Worm (Caenorhabditis elegans) whole organism, L4 larva: ENCODE results near the gene tbx-11.

Source experiments
- F26F4.8 ChIP-seq: fragments of 200-800 bp; sonication (Bioruptor generic); conservative IDR thresholded peaks from 2 replicates; pipeline ENCODE4 v1.3.6; 2022; ENCODE audit warnings: missing genetic modification characterization, missing compliant biosample characterization
- T26A8.4 ChIP-seq: fragments of 200-800 bp; sonication (Bioruptor generic); IDR thresholded peaks from 2 replicates; pipeline ENCODE4 v1.3.6; 2022; ENCODE audit warnings: missing genetic modification characterization, missing compliant biosample characterization
- ZK546.5 ChIP-seq, 2 experiments: sonication (generic microtip); optimal IDR thresholded peaks; 2 replicates each; lab custom pipeline; 2017; ENCODE audit warnings: missing biosample characterization in 2 of 2, missing genetic modification characterization in 2 of 2
- ama-1 ChIP-seq: fragments of 150-350 bp; optimal IDR thresholded peaks from 2 replicates; lab custom pipeline; 2014; ENCODE audit warnings: inconsistent platforms, mixed read lengths
- egl-43 ChIP-seq: fragments of 200-800 bp; sonication (Bioruptor generic); IDR thresholded peaks from 2 replicates; pipeline ENCODE4 v1.3.6; 2022; ENCODE audit warnings: missing genetic modification reagents, missing genetic modification characterization, missing compliant biosample characterization
- mdl-1 ChIP-seq, 2 experiments: fragments of 150-350 bp in 1 of 2; sonication (generic microtip) in 1 of 2; optimal IDR thresholded peaks; 2 replicates each; lab custom pipeline; 2014 to 2017; ENCODE audit warnings: missing biosample characterization in 2 of 2, missing genetic modification characterization in 2 of 2
- mxl-2 ChIP-seq: fragments of 200-800 bp; sonication (Bioruptor generic); conservative IDR thresholded peaks from 2 replicates; pipeline ENCODE4 v1.3.6; 2022; ENCODE audit warnings: missing genetic modification reagents, missing genetic modification characterization, missing compliant biosample characterization
- nhr-25 ChIP-seq: sonication (generic microtip); optimal IDR thresholded peaks from 2 replicates; lab custom pipeline; 2017; ENCODE audit warnings: missing genetic modification characterization, mild to moderate bottlenecking, missing compliant biosample characterization, antibody characterized with exemption, moderate library complexity, borderline replicate concordance; ENCODE audit not compliant: insufficient read depth
- nhr-28 ChIP-seq: fragments of 150-350 bp; optimal IDR thresholded peaks from 2 replicates; lab custom pipeline; 2014; ENCODE audit warnings: missing biosample characterization, missing genetic modification characterization
- pha-4 ChIP-seq, 2 experiments: fragments of 150-350 bp in 1 of 2; fragments of 200-800 bp in 1 of 2; sonication (Bioruptor generic) in 1 of 2; IDR thresholded peaks in 1 of 2; optimal IDR thresholded peaks in 1 of 2; 2 replicates each; pipeline versions ENCODE4 v1.3.6 to Lab custom; 2014 to 2022; ENCODE audit warnings: missing genetic modification characterization in 2 of 2, missing genetic modification reagents in 2 of 2, missing biosample characterization in 1 of 2, missing compliant biosample characterization in 1 of 2
- skn-1 ChIP-seq: fragments of 150-350 bp; optimal IDR thresholded peaks from 2 replicates; lab custom pipeline; 2014; ENCODE audit warnings: missing biosample characterization, missing genetic modification characterization
- unc-39 ChIP-seq: sonication (generic microtip); optimal IDR thresholded peaks from 2 replicates; lab custom pipeline; 2017; ENCODE audit warnings: missing biosample characterization, missing genetic modification characterization

DNA sequence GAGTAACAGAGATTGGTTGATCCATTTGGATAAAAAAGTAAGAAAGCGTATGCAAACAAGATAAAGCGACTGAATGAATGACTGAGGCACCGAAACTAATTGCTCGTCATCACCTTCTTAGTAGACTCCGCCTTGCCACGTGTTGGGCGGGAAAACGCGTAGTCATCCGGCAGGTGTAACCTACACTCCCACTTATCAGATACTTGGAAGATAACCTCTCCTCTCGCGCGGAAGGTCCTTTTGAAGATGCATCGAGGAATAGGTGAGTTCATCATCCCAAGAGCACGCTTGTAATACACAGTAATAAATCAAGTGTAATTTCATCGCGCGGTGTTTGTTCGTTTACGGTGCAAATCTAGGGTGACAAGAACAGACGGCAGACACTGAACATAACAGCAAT lies at the start of gene tbx-11:
- TF ChIP-seq pha-4 (GFP tag; IDR thresholded peaks at IDR 0.05; lab: Robert Waterston, UW) (no peak), pha-4 (tag; optimal IDR thresholded peaks at IDR 0.05; lab: Kevin White, UChicago) (no peak), ama-1 (lab: Kevin White, UChicago) (no peak), mdl-1 (tag; optimal IDR thresholded peaks at IDR 0.05; lab: Kevin White, UChicago) (no peak), T26A8.4 (GFP tag; lab: Robert Waterston, UW) (no peak), egl-43 (GFP tag; lab: Robert Waterston, UW) (no peak), nhr-25 (tag; lab: Kevin White, UChicago) (no peak), F26F4.8 (GFP tag; lab: Robert Waterston, UW) (no peak), nhr-28 (tag; lab: Kevin White, UChicago) (no peak), unc-39 (tag; lab: Kevin White, UChicago) (no peak), skn-1 (tag; lab: Kevin White, UChicago) (no peak), ZK546.5 (tag; optimal IDR thresholded peaks at IDR 0.05; lab: Kevin White, UChicago) (no peak), mxl-2 (no peak)
